Worm (Caenorhabditis elegans): ENCODE results near the gene ulp-1.

DNA sequence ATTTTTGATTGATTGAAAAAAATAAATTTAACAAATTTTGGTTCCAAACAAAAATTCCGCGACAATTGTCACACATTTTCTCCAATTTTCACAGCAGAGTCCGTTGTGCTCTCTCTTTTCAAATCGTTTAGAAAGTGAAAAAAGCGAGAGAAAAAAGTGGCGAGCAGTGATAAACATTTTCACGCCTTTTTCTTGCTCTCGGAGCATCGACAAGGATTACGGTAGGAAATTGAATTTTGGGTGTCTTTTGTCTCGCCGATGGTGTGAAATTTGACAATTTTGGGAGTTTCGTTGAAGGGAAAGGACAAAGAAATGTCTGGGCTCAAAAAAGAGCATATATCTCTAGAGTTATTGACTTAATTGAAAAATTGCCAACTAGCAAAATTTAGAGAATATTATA is 35.1 kb downstream of the ulp-1 start:
- no peak for TF ChIP-seq him-1 (tag; optimal IDR thresholded peaks at IDR 0.05)
- no peak for TF ChIP-seq dao-5 (tag; optimal IDR thresholded peaks at IDR 0.05)

Measured in whole organism, L4/young adult.